Worm (Caenorhabditis elegans) whole organism, late embryonic: ENCODE data around the gene rsf-1.

ENCODE experiments used
- C08G9.2 ChIP-seq: sonication (generic microtip); optimal IDR thresholded peaks from 2 replicates; lab custom pipeline; 2016; ENCODE audit warnings: mild to moderate bottlenecking, missing genetic modification characterization, moderate library complexity, missing compliant biosample characterization
- C38D4.7 ChIP-seq: fragments of 200-800 bp; sonication (Bioruptor generic); optimal IDR thresholded peaks from 2 replicates; lab custom pipeline; 2018; ENCODE audit warnings: mild to moderate bottlenecking, missing genetic modification characterization, moderate library complexity, missing compliant biosample characterization
- K02D7.2 ChIP-seq: sonication (generic microtip); optimal IDR thresholded peaks from 2 replicates; lab custom pipeline; 2017; ENCODE audit warnings: mild to moderate bottlenecking, missing genetic modification characterization, missing compliant biosample characterization
- K09A11.1 ChIP-seq: sonication (generic microtip); optimal IDR thresholded peaks from 2 replicates; lab custom pipeline; 2017; ENCODE audit warnings: antibody characterized with exemption, mild to moderate bottlenecking, missing genetic modification characterization, missing compliant biosample characterization; ENCODE audit not compliant: insufficient read depth
- T23F11.4 ChIP-seq: fragments of 200-800 bp; sonication (Bioruptor generic); optimal IDR thresholded peaks from 2 replicates; lab custom pipeline; 2018; ENCODE audit warnings: mild to moderate bottlenecking, missing genetic modification characterization, missing compliant biosample characterization
- Y22D7AL.16 ChIP-seq: sonication (generic microtip); optimal IDR thresholded peaks from 2 replicates; lab custom pipeline; 2016; ENCODE audit warnings: missing genetic modification characterization, missing compliant biosample characterization
- ahr-1 ChIP-seq: sonication (generic microtip); optimal IDR thresholded peaks from 2 replicates; lab custom pipeline; 2016; ENCODE audit warnings: missing genetic modification characterization, missing compliant biosample characterization
- ceh-14 ChIP-seq: sonication (generic microtip); optimal IDR thresholded peaks from 2 replicates; lab custom pipeline; 2016; ENCODE audit warnings: missing genotype, missing genetic modification characterization, missing compliant biosample characterization
- ceh-18 ChIP-seq: sonication (generic microtip); optimal IDR thresholded peaks from 2 replicates; lab custom pipeline; 2016; ENCODE audit warnings: missing genetic modification characterization, missing compliant biosample characterization
- ceh-2 ChIP-seq: sonication (generic microtip); optimal IDR thresholded peaks from 2 replicates; lab custom pipeline; 2016; ENCODE audit warnings: missing genotype, missing genetic modification characterization, missing compliant biosample characterization
- ceh-22 ChIP-seq: sonication (generic microtip); optimal IDR thresholded peaks from 2 replicates; lab custom pipeline; 2017; ENCODE audit warnings: missing biosample characterization, missing genetic modification characterization
- ceh-24 ChIP-seq: sonication (generic microtip); optimal IDR thresholded peaks from 2 replicates; lab custom pipeline; 2016; ENCODE audit warnings: mild to moderate bottlenecking, missing genetic modification characterization, missing compliant biosample characterization
- ceh-31 ChIP-seq: sonication (generic microtip); optimal IDR thresholded peaks from 2 replicates; lab custom pipeline; 2016; ENCODE audit warnings: missing genetic modification characterization, missing compliant biosample characterization
- ceh-34 ChIP-seq: sonication (generic microtip); optimal IDR thresholded peaks from 2 replicates; lab custom pipeline; 2016; ENCODE audit warnings: mild to moderate bottlenecking, missing genetic modification characterization, missing compliant biosample characterization
- ceh-9 ChIP-seq: sonication (generic microtip); optimal IDR thresholded peaks from 2 replicates; lab custom pipeline; 2016; ENCODE audit warnings: mild to moderate bottlenecking, missing genetic modification characterization, inconsistent platforms, missing compliant biosample characterization
- elt-2 ChIP-seq: sonication (generic microtip); optimal IDR thresholded peaks from 2 replicates; lab custom pipeline; 2016; ENCODE audit warnings: missing genetic modification reagents, missing genetic modification characterization, missing compliant biosample characterization
- elt-4 ChIP-seq: sonication (generic microtip); optimal IDR thresholded peaks from 2 replicates; lab custom pipeline; 2016; ENCODE audit warnings: missing genetic modification characterization, missing compliant biosample characterization
- ets-4 ChIP-seq: sonication (generic microtip); optimal IDR thresholded peaks from 2 replicates; lab custom pipeline; 2016; ENCODE audit warnings: missing genetic modification characterization, missing compliant biosample characterization
- eyg-1 ChIP-seq: sonication (generic microtip); optimal IDR thresholded peaks from 2 replicates; lab custom pipeline; 2016; ENCODE audit warnings: missing genotype, missing genetic modification characterization, missing compliant biosample characterization
- fax-1 ChIP-seq: sonication (generic microtip); optimal IDR thresholded peaks from 2 replicates; lab custom pipeline; 2016; ENCODE audit warnings: missing genotype, missing genetic modification characterization, missing compliant biosample characterization
- fkh-10 ChIP-seq: fragments of 150-350 bp; optimal IDR thresholded peaks from 2 replicates; lab custom pipeline; 2014; ENCODE audit warnings: missing biosample characterization, missing genetic modification reagents, missing genetic modification characterization
- gmeb-2 ChIP-seq: sonication (generic microtip); optimal IDR thresholded peaks from 2 replicates; lab custom pipeline; 2016; ENCODE audit warnings: missing genetic modification characterization, inconsistent platforms, missing compliant biosample characterization
- hlh-30 ChIP-seq: sonication (generic microtip); optimal IDR thresholded peaks from 2 replicates; lab custom pipeline; 2017; ENCODE audit warnings: antibody characterized with exemption, missing genetic modification characterization, missing compliant biosample characterization; ENCODE audit not compliant: insufficient read depth
- lim-6 ChIP-seq: sonication (generic microtip); optimal IDR thresholded peaks from 2 replicates; lab custom pipeline; 2016; ENCODE audit warnings: missing genetic modification characterization, missing compliant biosample characterization
- lin-11 ChIP-seq: fragments of 200-800 bp; sonication (Bioruptor generic); optimal IDR thresholded peaks from 2 replicates; lab custom pipeline; 2018; ENCODE audit warnings: mild to moderate bottlenecking, missing genetic modification characterization, missing compliant biosample characterization
- mec-3 ChIP-seq: sonication (generic microtip); optimal IDR thresholded peaks from 2 replicates; lab custom pipeline; 2016; ENCODE audit warnings: borderline replicate concordance, missing genetic modification characterization, missing compliant biosample characterization
- nfya-1 ChIP-seq: sonication (generic microtip); optimal IDR thresholded peaks from 2 replicates; lab custom pipeline; 2017; ENCODE audit warnings: missing genetic modification characterization, mild to moderate bottlenecking, missing compliant biosample characterization, antibody characterized with exemption, moderate library complexity
- nhr-232 ChIP-seq: sonication (generic microtip); optimal IDR thresholded peaks from 2 replicates; lab custom pipeline; 2016; ENCODE audit warnings: missing genetic modification characterization, missing compliant biosample characterization
- odd-2 ChIP-seq: sonication (generic microtip); optimal IDR thresholded peaks from 2 replicates; lab custom pipeline; 2017; ENCODE audit warnings: antibody characterized with exemption, mild to moderate bottlenecking, missing genetic modification characterization, missing compliant biosample characterization
- pat-9 ChIP-seq: fragments of 200-800 bp; sonication (Bioruptor generic); optimal IDR thresholded peaks from 2 replicates; lab custom pipeline; 2018; ENCODE audit warnings: mild to moderate bottlenecking, missing genetic modification characterization, moderate library complexity, missing compliant biosample characterization
- pha-2 ChIP-seq: sonication (generic microtip); optimal IDR thresholded peaks from 2 replicates; lab custom pipeline; 2017; ENCODE audit warnings: mild to moderate bottlenecking, missing genetic modification characterization, missing compliant biosample characterization
- pqm-1 ChIP-seq: sonication (generic microtip); optimal IDR thresholded peaks from 2 replicates; lab custom pipeline; 2016; ENCODE audit warnings: missing genetic modification characterization, missing compliant biosample characterization
- pros-1 ChIP-seq: fragments of 150-350 bp; optimal IDR thresholded peaks from 2 replicates; lab custom pipeline; 2014; ENCODE audit warnings: missing biosample characterization, missing genetic modification reagents, missing genetic modification characterization
- ref-2 ChIP-seq: sonication (generic microtip); optimal IDR thresholded peaks from 2 replicates; lab custom pipeline; 2016; ENCODE audit warnings: missing genetic modification characterization, missing compliant biosample characterization
- rnt-1 ChIP-seq: sonication (generic microtip); optimal IDR thresholded peaks from 2 replicates; lab custom pipeline; 2016; ENCODE audit warnings: missing genetic modification characterization, missing compliant biosample characterization
- sdc-2 ChIP-seq: sonication (generic microtip); optimal IDR thresholded peaks from 2 replicates; lab custom pipeline; 2016; ENCODE audit warnings: missing genotype, missing genetic modification characterization, missing compliant biosample characterization
- sox-2 ChIP-seq: fragments of 200-800 bp; sonication (Bioruptor generic); IDR thresholded peaks from 2 replicates; pipeline ENCODE4 v1.3.6; 2022; ENCODE audit warnings: missing genetic modification reagents, missing genetic modification characterization, missing compliant biosample characterization
- tbx-2 ChIP-seq: sonication (generic microtip); optimal IDR thresholded peaks from 2 replicates; lab custom pipeline; 2016; ENCODE audit warnings: missing genetic modification characterization, missing compliant biosample characterization
- tbx-7 ChIP-seq: sonication (generic microtip); optimal IDR thresholded peaks from 2 replicates; lab custom pipeline; 2016; ENCODE audit warnings: missing genotype, missing genetic modification characterization, missing compliant biosample characterization
- ttx-3 ChIP-seq: sonication (generic microtip); optimal IDR thresholded peaks from 2 replicates; lab custom pipeline; 2016; ENCODE audit warnings: missing genetic modification reagents, missing genetic modification characterization, missing compliant biosample characterization
- unc-3 ChIP-seq, 2 experiments: fragments of 200-800 bp in 1 of 2; sonication (Bioruptor generic) in 1 of 2; sonication (generic microtip) in 1 of 2; conservative IDR thresholded peaks in 1 of 2; optimal IDR thresholded peaks in 1 of 2; 2 replicates each; pipeline versions ENCODE4 v1.3.6 to Lab custom; 2016 to 2022; ENCODE audit warnings: missing compliant biosample characterization in 2 of 2, missing genetic modification characterization in 2 of 2, missing genetic modification reagents in 1 of 2
- unc-42 ChIP-seq: sonication (generic microtip); optimal IDR thresholded peaks from 2 replicates; lab custom pipeline; 2016; ENCODE audit warnings: missing genotype, missing genetic modification characterization, missing compliant biosample characterization
- unc-86 ChIP-seq: sonication (generic microtip); optimal IDR thresholded peaks from 2 replicates; lab custom pipeline; 2016; ENCODE audit warnings: missing genetic modification characterization, missing compliant biosample characterization
- ztf-16 ChIP-seq: sonication (generic microtip); optimal IDR thresholded peaks from 2 replicates; lab custom pipeline; 2017; ENCODE audit warnings: missing genetic modification characterization, missing compliant biosample characterization

Gene rsf-1

DNA sequence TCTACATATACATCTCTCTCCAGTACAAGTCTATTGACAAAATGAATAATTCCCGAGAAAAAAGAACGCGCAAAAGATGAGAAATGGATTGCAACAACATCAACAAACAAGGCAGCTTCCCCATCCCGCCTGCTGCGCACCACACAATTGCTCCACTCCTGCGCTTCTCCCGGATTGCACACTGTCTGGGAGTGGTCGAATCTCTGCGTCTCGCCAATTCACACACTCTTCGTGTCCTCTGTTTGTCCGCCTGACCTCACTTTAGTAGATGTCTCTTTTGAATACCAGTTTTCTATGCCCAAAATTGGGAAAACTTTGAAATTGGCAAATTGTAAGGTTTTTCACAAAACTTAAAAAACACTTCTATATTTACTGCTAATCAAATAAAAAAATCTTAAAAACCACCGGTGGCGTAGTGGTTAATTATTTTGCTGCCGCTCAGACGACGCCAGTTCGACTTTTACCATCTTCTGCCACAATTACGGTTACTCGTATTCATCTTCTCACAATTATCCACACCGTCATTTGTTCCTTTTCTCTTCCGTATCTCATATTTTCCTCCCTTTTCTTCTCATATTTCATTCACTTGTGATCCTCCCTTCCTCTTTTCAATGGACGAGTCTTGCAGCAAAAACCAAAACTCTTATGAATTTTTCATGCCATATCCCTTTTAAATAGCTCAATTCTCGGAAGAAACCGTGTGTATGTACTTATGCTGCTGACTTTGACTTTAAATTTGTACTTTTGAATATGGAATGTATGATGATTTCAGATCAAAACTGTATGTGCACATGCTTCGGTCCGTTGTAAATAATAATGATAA lies at the start of gene rsf-1:
TSS of gene rsf-1 (plus strand) at position 773 of the 823 bp plus-strand sequence.
- no peak for TF ChIP-seq odd-2 (tag; lab: Kevin White, UChicago)
- no peak for TF ChIP-seq ets-4 (tag; lab: Kevin White, UChicago)
- TF ChIP-seq T23F11.4 (GFP tag; lab: Kevin White, UChicago) = no peak
- no peak for TF ChIP-seq ceh-9 (tag; lab: Kevin White, UChicago)
- peak; percentile 37 for TF ChIP-seq tbx-2 (tag; lab: Kevin White, UChicago)
- no peak for TF ChIP-seq sdc-2 (tag; lab: Kevin White, UChicago)
- TF ChIP-seq hlh-30 (tag; lab: Kevin White, UChicago) = peak; percentile 7
- no peak for TF ChIP-seq Y22D7AL.16
- no peak for TF ChIP-seq C38D4.7 (GFP tag; lab: Kevin White, UChicago)
- no peak for TF ChIP-seq ztf-16 (tag; lab: Kevin White, UChicago)
- no peak for TF ChIP-seq lin-11
- no peak for TF ChIP-seq elt-4 (tag; lab: Kevin White, UChicago)
- TF ChIP-seq ceh-31 (tag; lab: Kevin White, UChicago) = peak; percentile 27
- no peak for TF ChIP-seq unc-86 (tag; lab: Kevin White, UChicago)
- peak; percentile 52 for TF ChIP-seq ceh-34
- TF ChIP-seq lim-6 (tag; lab: Kevin White, UChicago) = no peak
- TF ChIP-seq elt-2 (tag; lab: Kevin White, UChicago) = no peak
- no peak for TF ChIP-seq C08G9.2 (tag; lab: Kevin White, UChicago)
- peak; percentile 35 for TF ChIP-seq nfya-1 (tag; lab: Kevin White, UChicago)
- no peak for TF ChIP-seq fax-1 (tag; lab: Kevin White, UChicago)
- TF ChIP-seq unc-42 (tag; lab: Kevin White, UChicago) = peak; percentile 16
- no peak for TF ChIP-seq nhr-232 (tag; lab: Kevin White, UChicago)
- TF ChIP-seq pha-2 (tag; lab: Kevin White, UChicago) = no peak
- no peak for TF ChIP-seq pqm-1 (tag; lab: Kevin White, UChicago)
- TF ChIP-seq ceh-22 (tag; lab: Kevin White, UChicago) = no peak
- peak; percentile 21 for TF ChIP-seq ceh-18 (tag; lab: Kevin White, UChicago)
- no peak for TF ChIP-seq K09A11.1
- TF ChIP-seq tbx-7 (tag; lab: Kevin White, UChicago) = no peak
- TF ChIP-seq rnt-1 (tag; lab: Kevin White, UChicago) = no peak
- TF ChIP-seq ceh-14 (tag; lab: Kevin White, UChicago) = no peak
- TF ChIP-seq K02D7.2 (tag; lab: Kevin White, UChicago) = no peak
- no peak for TF ChIP-seq fkh-10
- TF ChIP-seq unc-3 (GFP tag; conservative IDR thresholded peaks at IDR 0.05; lab: Robert Waterston, UW) = no peak
- TF ChIP-seq unc-3 (tag; optimal IDR thresholded peaks at IDR 0.05; lab: Kevin White, UChicago) = no peak
- TF ChIP-seq gmeb-2 (tag; lab: Kevin White, UChicago) = no peak
- TF ChIP-seq ceh-2 (tag; lab: Kevin White, UChicago) = no peak
- TF ChIP-seq ahr-1 (tag; lab: Kevin White, UChicago) = no peak
- TF ChIP-seq eyg-1 = no peak
- TF ChIP-seq, all 69 proteins: peak for 7

DNA sequence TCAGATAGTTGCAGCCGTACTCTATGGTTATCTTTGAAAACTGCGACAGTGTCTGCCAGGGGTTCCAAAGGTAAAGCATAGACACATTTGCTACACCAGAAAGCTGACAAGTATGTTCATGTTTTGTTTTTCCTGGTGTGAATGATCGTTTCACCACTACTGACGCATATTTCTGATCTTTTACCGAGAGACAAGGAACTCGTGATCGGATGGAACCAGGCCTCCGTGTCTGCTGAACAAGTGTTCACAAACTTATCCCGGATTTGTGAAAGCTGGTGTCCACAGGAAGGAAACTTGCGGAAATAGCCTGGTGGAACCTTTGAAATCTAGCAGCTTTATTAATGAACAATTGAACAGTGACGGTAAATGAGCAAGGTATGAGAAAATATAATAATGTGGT lies 46.4 kb upstream of the rsf-1 start:
- TF ChIP-seq ref-2 (no peak), pros-1 (no peak), sox-2 (GFP tag; lab: Robert Waterston, UW) (no peak), pqm-1 (tag; lab: Kevin White, UChicago) (no peak), K02D7.2 (tag; lab: Kevin White, UChicago) (no peak), ceh-2 (tag; lab: Kevin White, UChicago) (no peak), Y22D7AL.16 (no peak), mec-3 (tag; lab: Kevin White, UChicago) (no peak), lin-11 (no peak), ceh-18 (tag; lab: Kevin White, UChicago) (no peak), fax-1 (tag; lab: Kevin White, UChicago) (no peak), elt-2 (tag; lab: Kevin White, UChicago) (no peak), ttx-3 (no peak), unc-42 (tag; lab: Kevin White, UChicago) (no peak), ceh-24 (tag; lab: Kevin White, UChicago) (no peak), pat-9 (tag; lab: Kevin White, UChicago) (no peak), ceh-34 (no peak)
